Fruit fly (Drosophila melanogaster): ENCODE results near the gene CG11590.

DNA sequence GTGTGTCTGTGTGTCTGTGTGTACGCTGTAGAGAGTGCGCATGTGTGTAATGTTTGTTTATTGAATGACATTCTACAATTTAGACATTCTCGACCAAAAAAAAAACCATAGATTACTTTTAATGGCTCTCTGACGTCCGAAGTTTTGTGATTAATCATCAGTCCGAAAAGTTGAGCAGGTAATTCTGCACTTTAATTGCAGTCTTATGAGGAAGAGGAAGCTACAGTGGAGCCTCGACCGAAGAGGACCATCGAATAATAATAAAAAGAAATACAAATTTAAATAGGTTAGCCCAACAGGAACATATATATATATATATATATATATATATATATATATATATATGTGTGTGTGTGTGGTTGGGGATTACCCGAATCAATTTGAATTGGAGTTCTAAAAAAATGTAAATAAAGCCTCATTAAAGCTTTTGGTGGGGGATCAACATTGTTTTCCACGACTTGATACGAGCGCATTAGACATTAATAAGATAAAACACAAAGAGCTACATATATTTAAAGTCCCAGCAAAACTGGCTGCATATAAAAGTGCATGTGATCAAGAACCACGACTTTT lies 9.3 kb downstream of the CG11590 start:
- TF ChIP-seq CG15336 (GFP tag; IDR thresholded peaks at IDR 0.05) = no peak
- TF ChIP-seq Met (GFP tag; optimal IDR thresholded peaks at IDR 0.05) = no peak
- peak; percentile 21 for TF ChIP-seq CG31627 (GFP tag; optimal IDR thresholded peaks at IDR 0.05)
- no peak for TF ChIP-seq achi (GFP tag; optimal IDR thresholded peaks at IDR 0.05)
- peak; percentile 1 for TF ChIP-seq CG34406 (GFP tag; optimal IDR thresholded peaks at IDR 0.05)
- no peak for TF ChIP-seq CG6854 (GFP tag; optimal IDR thresholded peaks at IDR 0.05)
- TF ChIP-seq CG6792 (GFP tag; optimal IDR thresholded peaks at IDR 0.05) = no peak
- peak; percentile 11 for TF ChIP-seq Sox102F (GFP tag; optimal IDR thresholded peaks at IDR 0.05)

All from whole organism, prepupa.